Worm (Caenorhabditis elegans) whole organism, mixed stage, embryonic: Measurements from ENCODE around the gene srh-240.

Source experiments
- M03D4.4 ChIP-seq: sonication (generic microtip); optimal IDR thresholded peaks from 2 replicates; lab custom pipeline; 2017; ENCODE audit warnings: mild to moderate bottlenecking, missing genetic modification characterization, missing compliant biosample characterization
- bed-3 ChIP-seq: fragments of 200-800 bp; sonication (Bioruptor generic); optimal IDR thresholded peaks from 3 replicates; lab custom pipeline; 2018; ENCODE audit warnings: mild to moderate bottlenecking, missing genetic modification characterization, moderate library complexity, missing compliant biosample characterization
- blmp-1 ChIP-seq: fragments of 150-350 bp; optimal IDR thresholded peaks from 2 replicates; lab custom pipeline; 2014; ENCODE audit warnings: missing biosample characterization, missing genetic modification characterization
- ceh-39 ChIP-seq: fragments of 150-350 bp; optimal IDR thresholded peaks from 2 replicates; lab custom pipeline; 2014; ENCODE audit warnings: missing biosample characterization, missing genetic modification characterization
- ceh-43 ChIP-seq: fragments of 200-800 bp; sonication (Bioruptor generic); optimal IDR thresholded peaks from 2 replicates; lab custom pipeline; 2018; ENCODE audit warnings: mild to moderate bottlenecking, missing genetic modification characterization, moderate library complexity, missing compliant biosample characterization
- ceh-83 ChIP-seq: fragments of 200-800 bp; sonication (Bioruptor generic); optimal IDR thresholded peaks from 2 replicates; lab custom pipeline; 2018; ENCODE audit warnings: mild to moderate bottlenecking, missing genetic modification characterization, missing compliant biosample characterization
- ces-1 ChIP-seq: fragments of 150-350 bp; optimal IDR thresholded peaks from 2 replicates; lab custom pipeline; 2014; ENCODE audit warnings: missing biosample characterization, missing genetic modification reagents, missing genetic modification characterization
- cnd-1 ChIP-seq: fragments of 200-800 bp; sonication (Bioruptor generic); optimal IDR thresholded peaks from 2 replicates; lab custom pipeline; 2018; ENCODE audit warnings: mild to moderate bottlenecking, missing genetic modification characterization, missing compliant biosample characterization
- drap-1 ChIP-seq: fragments of 200-800 bp; sonication (Bioruptor generic); optimal IDR thresholded peaks from 3 replicates; lab custom pipeline; 2018; ENCODE audit warnings: mild to moderate bottlenecking, missing genetic modification characterization, missing compliant biosample characterization
- elt-1 ChIP-seq: sonication (generic microtip); optimal IDR thresholded peaks from 2 replicates; lab custom pipeline; 2017; ENCODE audit warnings: missing genetic modification characterization, mild to moderate bottlenecking, missing compliant biosample characterization, antibody characterized with exemption, moderate library complexity, borderline replicate concordance; ENCODE audit not compliant: insufficient read depth
- elt-3 ChIP-seq: fragments of 150-350 bp; optimal IDR thresholded peaks from 2 replicates; lab custom pipeline; 2014; ENCODE audit warnings: missing biosample characterization, missing genetic modification characterization
- flh-1 ChIP-seq: fragments of 200-800 bp; sonication (Bioruptor generic); optimal IDR thresholded peaks from 2 replicates; lab custom pipeline; 2018; ENCODE audit warnings: mild to moderate bottlenecking, missing genetic modification characterization, moderate library complexity, missing compliant biosample characterization
- ham-2 ChIP-seq: fragments of 200-800 bp; sonication (Bioruptor generic); optimal IDR thresholded peaks from 2 replicates; lab custom pipeline; 2018; ENCODE audit warnings: mild to moderate bottlenecking, missing genetic modification characterization, missing compliant biosample characterization
- hlh-1 ChIP-seq: fragments of 150-350 bp; optimal IDR thresholded peaks from 2 replicates; lab custom pipeline; 2014; ENCODE audit warnings: missing biosample characterization, missing genetic modification reagents, missing genetic modification characterization
- lin-13 ChIP-seq: fragments of 150-350 bp; optimal IDR thresholded peaks from 2 replicates; lab custom pipeline; 2014; ENCODE audit warnings: missing biosample characterization, missing genetic modification characterization
- lin-32 ChIP-seq: fragments of 200-800 bp; sonication (Bioruptor generic); optimal IDR thresholded peaks from 2 replicates; lab custom pipeline; 2018; ENCODE audit warnings: mild to moderate bottlenecking, missing genetic modification characterization, missing compliant biosample characterization
- lsy-2 ChIP-seq: fragments of 150-350 bp; optimal IDR thresholded peaks from 2 replicates; lab custom pipeline; 2014; ENCODE audit warnings: missing biosample characterization, missing genetic modification characterization
- mab-5 ChIP-seq: fragments of 150-350 bp; optimal IDR thresholded peaks from 2 replicates; lab custom pipeline; 2014; ENCODE audit warnings: missing biosample characterization, missing genetic modification characterization
- mep-1 ChIP-seq: fragments of 150-350 bp; optimal IDR thresholded peaks from 2 replicates; lab custom pipeline; 2017; ENCODE audit warnings: missing biosample characterization, missing genetic modification reagents, missing genetic modification characterization, inconsistent platforms
- mls-2 ChIP-seq: sonication (generic microtip); optimal IDR thresholded peaks from 2 replicates; lab custom pipeline; 2016; ENCODE audit warnings: mild to moderate bottlenecking, missing genetic modification characterization, moderate library complexity, missing compliant biosample characterization
- nhr-12 ChIP-seq: fragments of 150-350 bp; optimal IDR thresholded peaks from 2 replicates; lab custom pipeline; 2014; ENCODE audit warnings: missing biosample characterization, missing genetic modification characterization
- nhr-2 ChIP-seq: fragments of 150-350 bp; optimal IDR thresholded peaks from 2 replicates; lab custom pipeline; 2014; ENCODE audit warnings: missing biosample characterization, missing genetic modification characterization
- nhr-28 ChIP-seq: fragments of 150-350 bp; optimal IDR thresholded peaks from 2 replicates; lab custom pipeline; 2014; ENCODE audit warnings: missing biosample characterization, missing genetic modification characterization
- nhr-76 ChIP-seq: sonication (generic microtip); optimal IDR thresholded peaks from 2 replicates; lab custom pipeline; 2017; ENCODE audit warnings: missing biosample characterization, missing genetic modification characterization
- pha-4 ChIP-seq: fragments of 150-350 bp; optimal IDR thresholded peaks from 2 replicates; lab custom pipeline; 2018; ENCODE audit warnings: missing biosample characterization, missing genetic modification reagents, missing genetic modification characterization
- sem-2 ChIP-seq: fragments of 200-800 bp; sonication (Bioruptor generic); optimal IDR thresholded peaks from 2 replicates; lab custom pipeline; 2018; ENCODE audit warnings: mild to moderate bottlenecking, missing genetic modification characterization, missing compliant biosample characterization
- snpc-4 ChIP-seq: fragments of 150-350 bp; optimal IDR thresholded peaks from 2 replicates; lab custom pipeline; 2014; ENCODE audit warnings: missing biosample characterization, missing genetic modification characterization
- sptf-1 ChIP-seq: sonication (generic microtip); optimal IDR thresholded peaks from 2 replicates; lab custom pipeline; 2017; ENCODE audit warnings: mild to moderate bottlenecking, missing genetic modification characterization, moderate library complexity, missing compliant biosample characterization
- tbx-8 ChIP-seq: fragments of 200-800 bp; sonication (Bioruptor generic); optimal IDR thresholded peaks from 2 replicates; lab custom pipeline; 2018; ENCODE audit warnings: mild to moderate bottlenecking, missing genetic modification characterization, moderate library complexity, missing compliant biosample characterization
- unc-120 ChIP-seq: sonication (generic microtip); optimal IDR thresholded peaks from 2 replicates; lab custom pipeline; 2017; ENCODE audit warnings: missing genetic modification characterization, missing compliant biosample characterization; ENCODE audit not compliant: poor library complexity, severe bottlenecking
- unc-39 ChIP-seq: fragments of 150-350 bp; optimal IDR thresholded peaks from 2 replicates; lab custom pipeline; 2014; ENCODE audit warnings: missing biosample characterization, missing genetic modification characterization
- unc-62 ChIP-seq: fragments of 150-350 bp; optimal IDR thresholded peaks from 2 replicates; lab custom pipeline; 2014; ENCODE audit warnings: missing biosample characterization, missing genetic modification reagents, missing genetic modification characterization
- ztf-11 ChIP-seq: fragments of 150-350 bp; optimal IDR thresholded peaks from 2 replicates; lab custom pipeline; 2014; ENCODE audit warnings: missing biosample characterization, missing genetic modification characterization

The srh-240 gene

DNA sequence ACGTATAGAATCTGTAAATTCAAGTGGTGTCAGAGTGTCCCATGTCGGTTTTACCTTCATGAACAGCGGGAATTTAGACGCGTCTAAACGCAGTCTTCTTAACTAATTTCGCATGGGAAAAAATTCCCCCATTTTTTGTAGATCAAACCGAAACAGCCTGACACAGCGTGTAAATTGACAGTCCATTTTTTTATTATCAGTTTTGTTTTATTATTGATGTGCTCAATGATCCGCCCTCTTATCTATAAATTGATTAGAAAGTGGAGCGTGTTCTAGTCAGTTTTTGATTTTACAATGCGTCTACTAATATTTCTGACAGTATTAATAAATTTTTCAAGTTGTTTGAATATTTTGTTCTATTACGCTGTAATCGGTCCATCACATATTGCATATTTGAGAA is 15.9 kb upstream of the srh-240 start, which contains the start of gene ugt-53:
ugt-53 (plus strand) TSS at position 273 of the 400 bp plus-strand sequence.
- no peak for TF ChIP-seq nhr-12 (tag; lab: Kevin White, UChicago)
- TF ChIP-seq sptf-1 (tag; lab: Kevin White, UChicago) = no peak
- TF ChIP-seq M03D4.4 (tag; lab: Kevin White, UChicago) = no peak

DNA sequence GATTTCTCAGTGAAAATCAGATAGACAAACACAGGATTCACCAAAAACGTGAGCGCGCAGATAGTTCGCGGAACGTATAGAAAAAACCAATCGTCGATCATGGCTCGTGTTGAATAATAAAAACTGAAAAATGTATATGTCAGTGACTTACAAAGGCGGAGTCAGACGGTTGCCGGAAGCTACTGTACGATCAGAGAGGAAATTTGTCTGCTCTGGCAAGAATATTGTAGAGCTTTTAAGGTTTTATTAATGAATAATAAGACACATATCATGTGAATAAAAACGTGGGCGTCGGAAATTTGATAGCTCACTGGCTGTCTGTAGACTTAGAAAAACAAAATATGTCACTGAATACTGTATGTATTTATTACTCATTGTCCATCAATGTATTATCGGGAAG is 9.5 kb upstream of the srh-240 start, which contains the start of gene srj-57:
srj-57 (minus strand) TSS at position 101 of the 400 bp plus-strand sequence.
- TF ChIP-seq nhr-12 (tag; lab: Kevin White, UChicago) (no peak), nhr-76 (no peak), mep-1 (tag; lab: Kevin White, UChicago) (no peak), unc-62 (GFP tag; lab: Kevin White, UChicago) (no peak), nhr-2 (tag; lab: Kevin White, UChicago) (no peak), elt-1 (no peak), mab-5 (tag; lab: Kevin White, UChicago) (no peak), lin-32 (GFP tag; lab: Kevin White, UChicago) (no peak), ces-1 (GFP tag; lab: Kevin White, UChicago) (no peak), ceh-43 (GFP tag; lab: Kevin White, UChicago) (no peak), ceh-39 (tag; lab: Kevin White, UChicago) (no peak), lin-13 (tag; lab: Kevin White, UChicago) (no peak), ceh-83 (GFP tag; lab: Kevin White, UChicago) (no peak), elt-3 (tag; lab: Kevin White, UChicago) (no peak), ham-2 (no peak), snpc-4 (tag; lab: Kevin White, UChicago) (no peak), tbx-8 (no peak)

DNA sequence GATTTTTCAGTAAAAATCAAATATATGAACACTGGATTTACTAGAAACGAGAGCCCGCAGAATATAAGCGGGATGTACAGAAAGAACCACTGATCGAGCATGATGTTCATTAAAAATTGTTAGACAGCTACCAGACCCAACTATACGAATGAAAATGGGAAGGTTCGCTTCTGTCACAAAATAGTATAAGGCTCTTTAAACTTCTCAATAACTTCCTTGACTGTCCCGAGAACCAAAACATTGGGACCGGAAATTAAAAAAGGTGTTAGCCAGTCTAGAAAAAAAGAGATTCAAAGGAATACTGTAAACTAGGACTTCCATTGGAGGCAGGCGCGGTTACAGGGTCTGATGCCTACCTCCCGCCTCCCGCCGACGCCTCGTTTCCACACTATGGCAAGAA is 7.2 kb upstream of the srh-240 start, which contains the start of gene srj-55:
srj-55 (minus strand) TSS at position 101 of the 400 bp plus-strand sequence.
- TF ChIP-seq mep-1 (tag; lab: Kevin White, UChicago) (no peak), M03D4.4 (tag; lab: Kevin White, UChicago) (no peak), drap-1 (no peak), sem-2 (GFP tag; lab: Kevin White, UChicago) (no peak), ceh-39 (tag; lab: Kevin White, UChicago) (no peak), nhr-12 (tag; lab: Kevin White, UChicago) (no peak), unc-39 (tag; lab: Kevin White, UChicago) (no peak), nhr-76 (no peak), snpc-4 (tag; lab: Kevin White, UChicago) (no peak), lin-13 (tag; lab: Kevin White, UChicago) (no peak), ces-1 (GFP tag; lab: Kevin White, UChicago) (no peak), blmp-1 (tag; lab: Kevin White, UChicago) (no peak), mls-2 (no peak)
- TF ChIP-seq, all 35 proteins: peak for 0

DNA sequence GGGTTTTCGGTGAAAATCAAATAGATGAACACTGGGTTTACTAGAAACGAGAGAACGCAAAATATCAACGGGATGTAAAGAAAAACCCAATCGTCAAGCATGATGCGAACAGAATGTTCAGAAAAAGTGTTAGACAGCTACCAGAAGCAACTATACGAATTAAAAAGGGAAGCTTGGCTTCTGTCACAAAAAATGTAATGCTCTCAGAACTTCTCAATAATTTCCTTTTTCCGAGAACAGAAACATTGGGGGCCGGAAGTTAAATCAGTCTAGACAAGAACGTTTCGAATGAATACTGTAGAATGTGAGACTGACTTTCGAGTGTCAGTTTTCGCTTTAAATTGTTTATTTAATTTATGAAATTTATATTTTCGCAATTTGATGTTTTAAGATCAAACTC is 5.3 kb upstream of the srh-240 start, which contains the start of gene srj-54:
srj-54 (minus strand) TSS at position 101 of the 400 bp plus-strand sequence.
- no peak for TF ChIP-seq bed-3

DNA sequence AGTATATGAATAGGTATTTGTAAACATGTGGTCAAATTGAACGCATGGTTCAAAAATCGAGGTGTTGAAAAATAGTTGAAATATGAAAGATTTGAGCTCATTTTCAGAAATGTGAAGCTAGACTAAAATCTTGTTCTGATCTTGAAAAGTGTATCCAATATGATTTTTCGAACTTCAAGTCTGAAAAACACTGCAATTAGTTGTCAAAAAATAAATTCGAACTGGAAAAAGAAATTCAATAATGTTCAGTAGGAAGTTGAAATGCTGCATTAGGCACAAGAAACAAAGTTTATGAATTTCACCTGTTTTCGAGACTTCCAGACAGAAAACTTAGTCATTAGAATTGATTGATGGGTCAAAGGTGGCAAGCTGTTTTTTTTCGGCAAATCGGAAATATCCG is 3.5 kb upstream of the srh-240 start, which contains the start of gene srh-270:
srh-270 (minus strand) TSS at position 101 of the 400 bp plus-strand sequence.
- TF ChIP-seq elt-1 (no peak), mab-5 (tag; lab: Kevin White, UChicago) (no peak), sptf-1 (tag; lab: Kevin White, UChicago) (no peak), lin-32 (GFP tag; lab: Kevin White, UChicago) (no peak), nhr-76 (no peak), tbx-8 (no peak), mls-2 (no peak), cnd-1 (tag; lab: Kevin White, UChicago) (no peak), ztf-11 (no peak), lsy-2 (no peak), mep-1 (tag; lab: Kevin White, UChicago) (no peak), blmp-1 (tag; lab: Kevin White, UChicago) (no peak), ham-2 (no peak)

DNA sequence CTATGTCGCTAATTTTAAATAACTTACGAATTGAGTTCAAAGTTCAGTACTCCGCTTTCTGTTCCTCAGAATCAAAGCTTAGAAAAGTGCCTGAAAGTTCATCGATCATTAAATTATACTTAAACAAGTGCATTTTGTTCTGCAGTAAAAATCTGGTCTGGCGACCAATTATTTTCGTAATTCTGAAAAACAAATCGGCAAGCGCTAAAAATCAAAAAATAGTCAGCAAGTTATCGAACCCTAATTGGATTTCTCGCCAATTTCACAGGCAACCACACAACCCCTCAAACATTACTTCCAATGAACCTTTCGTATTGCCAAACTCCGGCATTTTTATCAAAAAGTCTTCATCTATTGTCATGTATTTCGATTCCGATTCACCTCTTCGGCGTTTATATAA is 2.0 kb upstream of the srh-240 start, which contains the start of gene srh-272:
srh-272 (plus strand) TSS at position 301 of the 400 bp plus-strand sequence.
- TF ChIP-seq unc-120 (tag; lab: Kevin White, UChicago) = no peak
- no peak for TF ChIP-seq sem-2 (GFP tag; lab: Kevin White, UChicago)
- TF ChIP-seq hlh-1 = no peak
- no peak for TF ChIP-seq lin-32 (GFP tag; lab: Kevin White, UChicago)
- no peak for TF ChIP-seq tbx-8
- TF ChIP-seq nhr-28 (tag; lab: Kevin White, UChicago) = no peak
- TF ChIP-seq snpc-4 (tag; lab: Kevin White, UChicago) = no peak
- no peak for TF ChIP-seq mep-1 (tag; lab: Kevin White, UChicago)
- TF ChIP-seq pha-4 (tag; lab: Kevin White, UChicago) = no peak
- no peak for TF ChIP-seq unc-39 (tag; lab: Kevin White, UChicago)
- no peak for TF ChIP-seq M03D4.4 (tag; lab: Kevin White, UChicago)
- TF ChIP-seq ceh-43 (GFP tag; lab: Kevin White, UChicago) = no peak
- TF ChIP-seq flh-1 (GFP tag; lab: Kevin White, UChicago) = no peak
- no peak for TF ChIP-seq nhr-2 (tag; lab: Kevin White, UChicago)
